Worm (Caenorhabditis elegans): ENCODE measurements around the gene F14F9.2.

- TF ChIP-seq him-1 (tag; optimal IDR thresholded peaks at IDR 0.05) (no peak), nhr-80 (tag; optimal IDR thresholded peaks at IDR 0.05) (no peak), attf-5 (GFP tag; optimal IDR thresholded peaks at IDR 0.05) (no peak), Y53F4B.3 (GFP tag; IDR thresholded peaks at IDR 0.05) (no peak), snpc-4 (GFP tag; optimal IDR thresholded peaks at IDR 0.05) (no peak), snpc-4 (tag; optimal IDR thresholded peaks at IDR 0.05) (no peak)
These were observed 39.7 kb upstream of the F14F9.2 start, which contains the start of gene srab-2 for ce11 chrV:5104934-5105333.
